Worm (Caenorhabditis elegans): ENCODE measurements around the gene unc-42.

DNA sequence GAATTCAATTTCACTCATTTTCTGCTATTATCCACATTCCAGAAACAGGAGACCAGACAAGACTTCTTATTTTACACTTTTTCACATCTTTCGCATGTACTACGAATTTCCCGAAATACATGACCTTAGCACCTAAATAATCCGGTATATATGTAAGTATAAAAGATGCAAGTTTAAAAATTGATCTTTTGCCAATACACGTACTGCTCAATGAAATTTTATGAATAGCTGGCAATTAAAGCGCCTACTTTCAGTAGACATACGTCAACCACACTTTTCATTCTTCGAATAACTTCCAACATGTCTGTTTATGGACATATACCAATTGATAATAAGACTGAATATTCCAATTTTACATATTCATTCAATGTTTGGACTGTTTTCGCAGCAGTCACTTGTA, 34.0 kb upstream of the unc-42 start, which contains the start of gene sru-39:
- TF ChIP-seq jun-1 (tag; optimal IDR thresholded peaks at IDR 0.05) (no peak), nhr-19 (GFP tag; conservative IDR thresholded peaks at IDR 0.05) (no peak), snpc-4 (tag; optimal IDR thresholded peaks at IDR 0.05) (no peak), nhr-11 (tag; optimal IDR thresholded peaks at IDR 0.05) (no peak), unc-30 (tag; optimal IDR thresholded peaks at IDR 0.05) (no peak), nhr-84 (tag; optimal IDR thresholded peaks at IDR 0.05) (no peak), unc-130 (tag; optimal IDR thresholded peaks at IDR 0.05) (no peak), ztf-4 (tag; optimal IDR thresholded peaks at IDR 0.05) (no peak), ztf-11 (tag; optimal IDR thresholded peaks at IDR 0.05) (no peak), nhr-77 (tag; optimal IDR thresholded peaks at IDR 0.05) (no peak), lin-39 (tag; optimal IDR thresholded peaks at IDR 0.05) (no peak), aly-2 (tag; optimal IDR thresholded peaks at IDR 0.05) (no peak), lin-13 (GFP tag; optimal IDR thresholded peaks at IDR 0.05) (no peak)
